Fruit fly (Drosophila melanogaster) whole organism, embryonic: ENCODE results near the gene Prx2.

Experiments
- Abd-B ChIP-seq: fragments of 200-800 bp; sonication (Bioruptor generic); optimal IDR thresholded peaks from 2 replicates; lab custom pipeline; 2018; ENCODE audit warnings: missing biosample characterization, mild to moderate bottlenecking, missing genetic modification characterization, moderate library complexity
- Ada2b ChIP-seq: fragments of 200-800 bp; sonication (Bioruptor generic); IDR thresholded peaks from 2 replicates; pipeline ENCODE4 v1.3.6; 2022; ENCODE audit warnings: missing biosample characterization, missing genetic modification characterization
- Adf1 ChIP-seq: fragments of 200-800 bp; sonication (Bioruptor generic); IDR thresholded peaks from 2 replicates; pipeline ENCODE4 v1.3.6; 2022; ENCODE audit warnings: missing biosample characterization, missing genetic modification characterization
- CG11247 ChIP-seq: fragments of 200-800 bp; sonication (Bioruptor generic); IDR thresholded peaks from 2 replicates; pipeline ENCODE4 v1.3.6; 2022; ENCODE audit warnings: missing biosample characterization, missing genetic modification characterization
- CG14860 ChIP-seq: fragments of 200-800 bp; sonication (Bioruptor generic); IDR thresholded peaks from 3 replicates; pipeline ENCODE4 v1.3.6; 2022; ENCODE audit warnings: missing biosample characterization, missing genetic modification characterization; ENCODE audit not compliant: partially characterized antibody
- CG15696 ChIP-seq: fragments of 200-800 bp; sonication (Bioruptor generic); optimal IDR thresholded peaks from 2 replicates; lab custom pipeline; 2019; ENCODE audit warnings: missing biosample characterization, mild to moderate bottlenecking, missing genetic modification characterization, moderate library complexity
- CG1647 ChIP-seq: fragments of 200-800 bp; sonication (Bioruptor generic); optimal IDR thresholded peaks from 3 replicates; lab custom pipeline; 2016; ENCODE audit warnings: missing biosample characterization, missing genetic modification characterization
- CG16863 ChIP-seq: fragments of 200-800 bp; sonication (Bioruptor generic); optimal IDR thresholded peaks from 3 replicates; lab custom pipeline; 2016; ENCODE audit warnings: missing biosample characterization, missing genetic modification characterization
- CG1832 ChIP-seq: fragments of 200-800 bp; sonication (Bioruptor generic); optimal IDR thresholded peaks from 2 replicates; lab custom pipeline; 2017; ENCODE audit warnings: missing biosample characterization, mild to moderate bottlenecking, missing genetic modification characterization, inconsistent platforms
- CG18476 ChIP-seq: fragments of 200-800 bp; sonication (Bioruptor generic); optimal IDR thresholded peaks from 2 replicates; lab custom pipeline; 2016; ENCODE audit warnings: missing biosample characterization, mild to moderate bottlenecking, missing genetic modification characterization
- CG2712 ChIP-seq: fragments of 200-800 bp; optimal IDR thresholded peaks from 3 replicates; lab custom pipeline; 2019; ENCODE audit warnings: missing biosample characterization, mild to moderate bottlenecking, missing genetic modification characterization, moderate library complexity
- CG31224 ChIP-seq: fragments of 200-800 bp; sonication (Bioruptor generic); IDR thresholded peaks from 2 replicates; pipeline ENCODE4 v1.3.6; 2022; ENCODE audit warnings: missing biosample characterization, missing genetic modification characterization
- CG3163 ChIP-seq: fragments of 200-800 bp; sonication (Bioruptor generic); optimal IDR thresholded peaks from 3 replicates; lab custom pipeline; 2016; ENCODE audit warnings: missing biosample characterization, missing genetic modification characterization
- CG32532 ChIP-seq: fragments of 200-800 bp; sonication (Bioruptor generic); IDR thresholded peaks from 2 replicates; pipeline ENCODE4 v1.3.6; 2022; ENCODE audit warnings: missing biosample characterization, missing genetic modification characterization
- CG3407 ChIP-seq: fragments of 200-800 bp; sonication (Bioruptor generic); optimal IDR thresholded peaks from 2 replicates; lab custom pipeline; 2018; ENCODE audit warnings: missing biosample characterization, mild to moderate bottlenecking, missing genetic modification characterization
- CG4282 ChIP-seq: fragments of 200-800 bp; sonication (Bioruptor generic); optimal IDR thresholded peaks from 2 replicates; lab custom pipeline; 2016; ENCODE audit warnings: missing biosample characterization, missing genetic modification characterization
- CG7271 ChIP-seq: fragments of 200-800 bp; sonication (Bioruptor generic); optimal IDR thresholded peaks from 2 replicates; lab custom pipeline; 2018; ENCODE audit warnings: missing biosample characterization, mild to moderate bottlenecking, missing genetic modification characterization, moderate library complexity
- CG8281 ChIP-seq: fragments of 200-800 bp; sonication (Bioruptor generic); optimal IDR thresholded peaks from 2 replicates; lab custom pipeline; 2018; ENCODE audit warnings: missing biosample characterization, mild to moderate bottlenecking, missing genetic modification characterization, moderate library complexity
- CHES-1-like ChIP-seq: fragments of 200-800 bp; sonication (Bioruptor generic); optimal IDR thresholded peaks from 2 replicates; lab custom pipeline; 2016; ENCODE audit warnings: missing biosample characterization, missing genetic modification characterization
- Doc3 ChIP-seq: fragments of 200-800 bp; sonication (Bioruptor generic); IDR thresholded peaks from 3 replicates; pipeline ENCODE4 v1.3.6; 2022; ENCODE audit warnings: missing biosample characterization, missing genetic modification characterization; ENCODE audit not compliant: partially characterized antibody
- Dref ChIP-seq: fragments of 200-800 bp; sonication (Bioruptor generic); IDR thresholded peaks from 2 replicates; pipeline ENCODE4 v1.3.6; 2022; ENCODE audit warnings: missing biosample characterization, missing genetic modification characterization
- Ets65A ChIP-seq: fragments of 200-800 bp; sonication (Bioruptor generic); peaks from one replicate; lab custom pipeline; 2016; ENCODE audit warnings: missing biosample characterization, missing genetic modification characterization
- Fer2 ChIP-seq: fragments of 200-800 bp; sonication (Bioruptor generic); optimal IDR thresholded peaks from 2 replicates; lab custom pipeline; 2018; ENCODE audit warnings: missing biosample characterization, mild to moderate bottlenecking, missing genetic modification characterization, moderate library complexity
- H15 ChIP-seq: fragments of 200-800 bp; sonication (Bioruptor generic); IDR thresholded peaks from 3 replicates; pipeline ENCODE4 v1.3.6; 2022; ENCODE audit warnings: missing biosample characterization, missing genetic modification characterization
- HLH3B ChIP-seq: fragments of 200-800 bp; sonication (Bioruptor generic); IDR thresholded peaks from 2 replicates; pipeline ENCODE4 v1.3.6; 2022; ENCODE audit warnings: missing biosample characterization, missing genetic modification characterization
- Hmr ChIP-seq: fragments of 200-800 bp; sonication (Bioruptor generic); optimal IDR thresholded peaks from 3 replicates; lab custom pipeline; 2017; ENCODE audit warnings: mild to moderate bottlenecking, missing biosample characterization, missing genetic modification reagents, missing genetic modification characterization
- Hr51 ChIP-seq, 2 experiments: fragments of 200-800 bp; sonication (Bioruptor generic); optimal IDR thresholded peaks; 2 replicates in 1 of 2; 3 replicates in 1 of 2; lab custom pipeline; 2016 to 2018; ENCODE audit warnings: missing biosample characterization in 2 of 2, missing genetic modification characterization in 2 of 2, mild to moderate bottlenecking in 1 of 2, moderate library complexity in 1 of 2
- MBD-R2 ChIP-seq: fragments of 200-800 bp; sonication (Bioruptor generic); IDR thresholded peaks from 2 replicates; pipeline ENCODE4 v1.3.6; 2022; ENCODE audit warnings: missing biosample characterization, missing genetic modification characterization
- Mad ChIP-seq: fragments of 200-800 bp; sonication (Bioruptor generic); optimal IDR thresholded peaks from 2 replicates; lab custom pipeline; 2016; ENCODE audit warnings: missing biosample characterization, missing genetic modification characterization
- NK7.1 ChIP-seq: fragments of 200-800 bp; sonication (Bioruptor generic); optimal IDR thresholded peaks from 3 replicates; lab custom pipeline; 2016; ENCODE audit warnings: missing biosample characterization, missing genetic modification characterization
- Rfx ChIP-seq: fragments of 200-800 bp; sonication (Bioruptor generic); IDR thresholded peaks from 2 replicates; pipeline ENCODE4 v1.3.6; 2022; ENCODE audit warnings: missing biosample characterization, missing genetic modification characterization
- bigmax ChIP-seq: fragments of 200-800 bp; sonication (Bioruptor generic); optimal IDR thresholded peaks from 2 replicates; lab custom pipeline; 2018; ENCODE audit warnings: missing biosample characterization, mild to moderate bottlenecking, missing genetic modification characterization
- bsh ChIP-seq, 2 experiments: fragments of 200-800 bp; sonication (Bioruptor generic); optimal IDR thresholded peaks; 2 replicates each; lab custom pipeline; 2017 to 2018; ENCODE audit warnings: mild to moderate bottlenecking in 2 of 2, missing biosample characterization in 2 of 2, missing genetic modification characterization in 2 of 2, moderate library complexity in 1 of 2
- cad ChIP-seq: fragments of >200 bp; optimal IDR thresholded peaks from 2 replicates; lab custom pipeline; 2017; ENCODE audit warnings: missing biosample characterization, missing genetic modification characterization
- chm ChIP-seq: fragments of 200-800 bp; sonication (Bioruptor generic); IDR thresholded peaks from 2 replicates; pipeline ENCODE4 v1.3.6; 2022; ENCODE audit warnings: missing biosample characterization, missing genetic modification characterization
- dati ChIP-seq: fragments of 200-800 bp; sonication (Bioruptor generic); IDR thresholded peaks from 2 replicates; pipeline ENCODE4 v1.3.6; 2022; ENCODE audit warnings: missing biosample characterization, missing genetic modification characterization
- gce ChIP-seq: fragments of 200-800 bp; sonication (Bioruptor generic); IDR thresholded peaks from 3 replicates; pipeline ENCODE4 v1.3.6; 2022; ENCODE audit warnings: missing biosample characterization, missing genetic modification characterization
- insv ChIP-seq, 2 experiments: fragments of 200-800 bp; sonication (Bioruptor generic); optimal IDR thresholded peaks; 3 replicates each; lab custom pipeline; 2016 to 2018; ENCODE audit warnings: missing biosample characterization in 2 of 2, missing genetic modification characterization in 2 of 2
- lmd ChIP-seq: fragments of 200-800 bp; sonication (Bioruptor generic); IDR thresholded peaks from 2 replicates; pipeline ENCODE4 v1.3.6; 2022; ENCODE audit warnings: missing biosample characterization, missing genetic modification characterization
- lola ChIP-seq, 3 experiments: fragments of >200 bp in 2 of 3; fragments of 200-800 bp in 1 of 3; sonication (Bioruptor generic) in 1 of 3; optimal IDR thresholded peaks; 2 replicates each; lab custom pipeline; 2017 to 2019; ENCODE audit warnings: missing biosample characterization in 3 of 3, missing genetic modification characterization in 3 of 3, mild to moderate bottlenecking in 1 of 3, moderate library complexity in 1 of 3
- maf-S ChIP-seq: fragments of 200-800 bp; sonication (Bioruptor generic); optimal IDR thresholded peaks from 2 replicates; lab custom pipeline; 2016; ENCODE audit warnings: missing biosample characterization, missing genetic modification characterization
- org-1 ChIP-seq: fragments of 200-800 bp; sonication (Bioruptor generic); optimal IDR thresholded peaks from 2 replicates; lab custom pipeline; 2017; ENCODE audit warnings: missing biosample characterization, missing genetic modification characterization
- shn ChIP-seq: fragments of 200-800 bp; sonication (Bioruptor generic); optimal IDR thresholded peaks from 3 replicates; lab custom pipeline; 2016; ENCODE audit warnings: missing biosample characterization, missing genetic modification characterization
- ssp ChIP-seq: fragments of 200-800 bp; sonication (Bioruptor generic); IDR thresholded peaks from 2 replicates; pipeline ENCODE4 v1.3.6; 2022; ENCODE audit warnings: missing biosample characterization, missing genetic modification characterization
- tup ChIP-seq: fragments of 200-800 bp; sonication (Bioruptor generic); optimal IDR thresholded peaks from 2 replicates; lab custom pipeline; 2016; ENCODE audit warnings: missing biosample characterization, mild to moderate bottlenecking, missing genetic modification characterization, moderate library complexity
- twi ChIP-seq: fragments of 200-800 bp; optimal IDR thresholded peaks from 2 replicates; lab custom pipeline; 2019; ENCODE audit warnings: missing biosample characterization, mild to moderate bottlenecking, missing genetic modification characterization, moderate library complexity
- tx ChIP-seq: fragments of 200-800 bp; sonication (Bioruptor generic); optimal IDR thresholded peaks from 2 replicates; lab custom pipeline; 2016; ENCODE audit warnings: missing biosample characterization, missing genetic modification characterization
- wor ChIP-seq: fragments of 200-800 bp; sonication (Bioruptor generic); IDR thresholded peaks from 2 replicates; pipeline ENCODE4 v1.3.6; 2022; ENCODE audit warnings: missing biosample characterization, missing genetic modification characterization
- yki ChIP-seq: fragments of >200 bp; optimal IDR thresholded peaks from 3 replicates; lab custom pipeline; 2018
- z ChIP-seq: fragments of 200-800 bp; sonication (Bioruptor generic); IDR thresholded peaks from 3 replicates; pipeline ENCODE4 v1.3.6; 2022; ENCODE audit warnings: missing biosample characterization, missing genetic modification characterization

Prx2 gene

DNA sequence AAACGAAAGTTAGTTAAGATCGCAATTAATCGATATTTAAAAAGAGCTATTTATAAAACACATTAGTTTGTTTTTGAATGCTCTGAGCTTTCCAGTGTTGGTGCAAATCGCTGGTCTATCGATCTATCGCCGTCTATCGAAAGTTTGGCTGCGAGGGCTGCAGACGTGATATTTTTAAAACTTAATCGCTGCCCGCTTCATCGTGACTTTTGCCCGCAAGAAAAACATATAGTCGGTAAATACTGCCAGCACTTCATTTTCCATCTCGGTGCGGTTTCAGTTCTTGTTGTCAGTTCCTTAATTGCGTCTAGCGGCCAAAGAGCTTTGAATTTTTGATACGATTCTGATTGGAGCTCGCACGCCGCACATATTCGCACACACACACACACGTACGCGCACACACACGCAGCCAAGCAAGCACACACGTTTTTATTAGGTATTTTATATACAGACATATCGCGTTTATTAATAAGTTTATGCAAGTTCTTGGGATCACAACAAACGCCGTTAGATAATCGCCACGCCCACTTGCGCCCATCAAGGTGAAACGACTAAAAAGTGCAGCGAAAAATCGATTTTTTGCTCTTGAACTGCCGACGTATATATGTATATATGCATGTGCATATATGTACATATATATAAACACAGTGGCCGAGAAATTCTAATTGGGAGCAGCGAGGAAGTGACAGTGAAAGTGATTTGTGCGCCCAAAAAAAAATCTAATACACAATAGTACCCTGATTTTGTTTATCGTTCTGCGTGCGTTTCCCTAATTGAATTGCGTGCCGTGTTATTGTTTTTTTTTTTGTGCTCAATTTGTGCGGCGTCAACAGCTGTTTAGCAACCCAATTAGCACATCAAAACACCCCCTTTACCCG, 41.4 kb downstream of the Prx2 start (continued):
- TF ChIP-seq Doc3 (GFP tag; lab: Robert Waterston, UW), result peak; percentile 54; the same call in 2 of the 3 replicates
- peak; percentile 37 for TF ChIP-seq Abd-B (GFP tag; lab: Kevin White, UChicago)
- peak; percentile 60 for TF ChIP-seq Rfx (GFP tag; lab: Robert Waterston, UW)
- TF ChIP-seq Dref (GFP tag; lab: Robert Waterston, UW), result peak; percentile 82
- no peak for TF ChIP-seq CG1832
- no peak for TF ChIP-seq tx (GFP tag; lab: Kevin White, UChicago)
- TF ChIP-seq CG7271 (tag; lab: Kevin White, UChicago), result no peak
- TF ChIP-seq CG11247 (GFP tag; lab: Robert Waterston, UW), result no peak
- peak in 1 of 2 experiments; percentile 61 for TF ChIP-seq insv (GFP tag; optimal IDR thresholded peaks at IDR 0.05; lab: Kevin White, UChicago)
- TF ChIP-seq Adf1 (GFP tag; lab: Robert Waterston, UW), result peak; percentile 19; the same call in 1 of the 2 replicates
- TF ChIP-seq lola (GFP tag; optimal IDR thresholded peaks at IDR 0.05; lab: Kevin White, UChicago), result no peak
- peak; percentile 4 for TF ChIP-seq CG2712 (tag; lab: Kevin White, UChicago)
- TF ChIP-seq ssp (GFP tag; lab: Robert Waterston, UW), result no peak
- TF ChIP-seq dati (GFP tag; lab: Robert Waterston, UW), result no peak
- no peak for TF ChIP-seq Mad (GFP tag; lab: Kevin White, UChicago)
- TF ChIP-seq Ada2b (GFP tag; lab: Robert Waterston, UW), result no peak
- TF ChIP-seq shn (GFP tag; lab: Kevin White, UChicago), result no peak
- no peak for TF ChIP-seq CG18476
- TF ChIP-seq Fer2 (tag; lab: Kevin White, UChicago), result no peak
- peak; percentile 59 for TF ChIP-seq MBD-R2 (GFP tag; lab: Robert Waterston, UW)
- TF ChIP-seq chm (GFP tag; lab: Robert Waterston, UW), result no peak
- TF ChIP-seq CG1647 (GFP tag; lab: Kevin White, UChicago), result no peak
- TF ChIP-seq maf-S (GFP tag; lab: Kevin White, UChicago), result no peak
- TF ChIP-seq CG16863 (GFP tag; lab: Kevin White, UChicago), result no peak
- no peak for TF ChIP-seq org-1 (GFP tag; lab: Kevin White, UChicago)
- TF ChIP-seq NK7.1 (GFP tag; lab: Kevin White, UChicago), result no peak
- no peak for TF ChIP-seq Ets65A
- no peak for TF ChIP-seq bigmax (GFP tag; lab: Kevin White, UChicago)
- no peak for TF ChIP-seq CG4282 (GFP tag; lab: Kevin White, UChicago)
- no peak for TF ChIP-seq z (GFP tag; lab: Robert Waterston, UW)
- TF ChIP-seq CG3163, result no peak
- peak; percentile 9 for TF ChIP-seq Hmr (GFP tag; lab: Kevin White, UChicago)
- TF ChIP-seq Hr51 (GFP tag; optimal IDR thresholded peaks at IDR 0.05; lab: Kevin White, UChicago), result peak in 1 of 2 experiments; percentile 6
- TF ChIP-seq cad (GFP tag; lab: Kevin White, UChicago), result no peak
- no peak for TF ChIP-seq lmd
- no peak for TF ChIP-seq CG3407 (GFP tag; lab: Kevin White, UChicago)
- peak; percentile 55 for TF ChIP-seq CG14860 (GFP tag; lab: Robert Waterston, UW)
- no peak for TF ChIP-seq CG15696 (tag; lab: Kevin White, UChicago)
- no peak for TF ChIP-seq HLH3B
- TF ChIP-seq CG31224, result no peak
- no peak for TF ChIP-seq CG8281 (tag; lab: Kevin White, UChicago)
- no peak for TF ChIP-seq gce (GFP tag; lab: Robert Waterston, UW)
- peak; percentile 44 for TF ChIP-seq CHES-1-like (GFP tag; lab: Kevin White, UChicago)
- no peak for TF ChIP-seq twi (tag; lab: Kevin White, UChicago)
- TF ChIP-seq bsh (GFP tag; optimal IDR thresholded peaks at IDR 0.05; lab: Kevin White, UChicago), result no peak
- peak; percentile 27; the same call in 1 of the 2 replicates for TF ChIP-seq CG32532 (GFP tag; lab: Robert Waterston, UW)
- no peak for TF ChIP-seq wor (GFP tag; lab: Robert Waterston, UW)
- no peak for TF ChIP-seq yki (lab: Kevin White, UChicago)
- TF ChIP-seq H15 (GFP tag; lab: Robert Waterston, UW), result no peak
- no peak for TF ChIP-seq tup
